Fruit fly (Drosophila melanogaster) whole organism, prepupa: ENCODE data around the gene Klp98A.

ENCODE experiments used
- Blimp-1 ChIP-seq: fragments of 200-800 bp; sonication (Bioruptor generic); optimal IDR thresholded peaks from 3 replicates; lab custom pipeline; 2017; ENCODE audit warnings: missing biosample characterization, missing genetic modification characterization, mild to moderate bottlenecking, moderate library complexity, missing genetic modification reagents
- CG10631 ChIP-seq: fragments of 200-800 bp; sonication (Bioruptor generic); optimal IDR thresholded peaks from 2 replicates; lab custom pipeline; 2016; ENCODE audit warnings: missing biosample characterization, missing genetic modification characterization
- CG10669 ChIP-seq: fragments of 200-800 bp; sonication (Bioruptor generic); optimal IDR thresholded peaks from 3 replicates; lab custom pipeline; 2018; ENCODE audit warnings: missing biosample characterization, mild to moderate bottlenecking, missing genetic modification characterization, moderate library complexity
- CG11294 ChIP-seq: fragments of 200-800 bp; sonication (Bioruptor generic); IDR thresholded peaks from 2 replicates; pipeline ENCODE4 v1.3.6; 2022; ENCODE audit warnings: missing biosample characterization, missing genetic modification characterization
- CG15336 ChIP-seq: fragments of 200-800 bp; sonication (Bioruptor generic); IDR thresholded peaks from 2 replicates; pipeline ENCODE4 v1.3.6; 2022; ENCODE audit warnings: missing biosample characterization, missing genetic modification characterization
- CG1621 ChIP-seq: fragments of 200-800 bp; sonication (Bioruptor generic); optimal IDR thresholded peaks from 3 replicates; lab custom pipeline; 2018; ENCODE audit warnings: missing biosample characterization, mild to moderate bottlenecking, missing genetic modification characterization
- CG16779 ChIP-seq: fragments of 200-800 bp; sonication (Bioruptor generic); optimal IDR thresholded peaks from 3 replicates; lab custom pipeline; 2017; ENCODE audit warnings: missing biosample characterization, mild to moderate bottlenecking, missing genetic modification characterization
- CG3032 ChIP-seq: fragments of 200-800 bp; optimal IDR thresholded peaks from 2 replicates; lab custom pipeline; 2019; ENCODE audit warnings: missing biosample characterization, mild to moderate bottlenecking, missing genetic modification characterization, moderate library complexity
- CG32006 ChIP-seq: fragments of 200-800 bp; sonication (Bioruptor generic); optimal IDR thresholded peaks from 3 replicates; lab custom pipeline; 2017; ENCODE audit warnings: missing biosample characterization, mild to moderate bottlenecking, missing genetic modification characterization
- CG4318 ChIP-seq: fragments of 200-800 bp; sonication (Bioruptor generic); optimal IDR thresholded peaks from 3 replicates; lab custom pipeline; 2017; ENCODE audit warnings: missing biosample characterization, mild to moderate bottlenecking, missing genetic modification characterization
- CG6276 ChIP-seq: fragments of 200-800 bp; sonication (Bioruptor generic); optimal IDR thresholded peaks from 2 replicates; lab custom pipeline; 2017; ENCODE audit warnings: missing biosample characterization, mild to moderate bottlenecking, missing genetic modification characterization
- CG8319 ChIP-seq: fragments of 200-800 bp; sonication (Bioruptor generic); optimal IDR thresholded peaks from 3 replicates; lab custom pipeline; 2016; ENCODE audit warnings: missing biosample characterization, missing genetic modification characterization
- Eip78C ChIP-seq: fragments of 200-800 bp; sonication (Bioruptor generic); peaks from one replicate; lab custom pipeline; 2016; ENCODE audit warnings: missing biosample characterization, missing genetic modification characterization
- Eip93F ChIP-seq: fragments of 200-800 bp; sonication (Bioruptor generic); optimal IDR thresholded peaks from 2 replicates; lab custom pipeline; 2016; ENCODE audit warnings: missing biosample characterization, mild to moderate bottlenecking, missing genetic modification characterization
- Ets21C ChIP-seq: fragments of 200-800 bp; sonication (Bioruptor generic); optimal IDR thresholded peaks from 3 replicates; lab custom pipeline; 2016; ENCODE audit warnings: missing biosample characterization, missing genetic modification characterization
- Ets96B ChIP-seq: fragments of 200-800 bp; optimal IDR thresholded peaks from 2 replicates; lab custom pipeline; 2019; ENCODE audit warnings: missing biosample characterization, mild to moderate bottlenecking, missing genetic modification characterization, moderate library complexity
- Gug ChIP-seq: fragments of 200-800 bp; sonication (Bioruptor generic); IDR thresholded peaks from 2 replicates; pipeline ENCODE4 v1.3.6; 2022; ENCODE audit warnings: missing biosample characterization, missing genetic modification characterization
- Lpt ChIP-seq: fragments of 200-800 bp; sonication (Bioruptor generic); optimal IDR thresholded peaks from 3 replicates; lab custom pipeline; 2016; ENCODE audit warnings: missing biosample characterization, missing genetic modification characterization
- Met ChIP-seq: fragments of 200-800 bp; sonication (Bioruptor generic); optimal IDR thresholded peaks from 3 replicates; lab custom pipeline; 2016; ENCODE audit warnings: missing biosample characterization, missing genetic modification characterization
- acj6 ChIP-seq: fragments of 200-800 bp; sonication (Bioruptor generic); optimal IDR thresholded peaks from 3 replicates; lab custom pipeline; 2016; ENCODE audit warnings: missing biosample characterization, missing genetic modification characterization
- cyc ChIP-seq: fragments of 200-800 bp; sonication (Bioruptor generic); optimal IDR thresholded peaks from 3 replicates; lab custom pipeline; 2016; ENCODE audit warnings: missing biosample characterization, missing genetic modification characterization
- dac ChIP-seq: fragments of 200-800 bp; sonication (Bioruptor generic); optimal IDR thresholded peaks from 2 replicates; lab custom pipeline; 2017; ENCODE audit warnings: missing biosample characterization, mild to moderate bottlenecking, missing genetic modification characterization
- dsx ChIP-seq: fragments of 200-800 bp; optimal IDR thresholded peaks from 3 replicates; lab custom pipeline; 2019; ENCODE audit warnings: missing biosample characterization, mild to moderate bottlenecking, missing genetic modification characterization, moderate library complexity; ENCODE audit not compliant: poor library complexity, severe bottlenecking
- esn ChIP-seq: fragments of 200-800 bp; sonication (Bioruptor generic); optimal IDR thresholded peaks from 2 replicates; lab custom pipeline; 2016; ENCODE audit warnings: missing biosample characterization, mild to moderate bottlenecking, missing genetic modification characterization, moderate library complexity
- fd85E ChIP-seq: fragments of 200-800 bp; sonication (Bioruptor generic); optimal IDR thresholded peaks from 3 replicates; lab custom pipeline; 2016; ENCODE audit warnings: missing biosample characterization, missing genetic modification characterization
- fkh ChIP-seq: fragments of 200-800 bp; sonication (Bioruptor generic); optimal IDR thresholded peaks from 3 replicates; lab custom pipeline; 2017; ENCODE audit warnings: missing biosample characterization, mild to moderate bottlenecking, missing genetic modification characterization, moderate library complexity
- lz ChIP-seq: fragments of 200-800 bp; sonication (Bioruptor generic); optimal IDR thresholded peaks from 3 replicates; lab custom pipeline; 2016; ENCODE audit warnings: missing biosample characterization, missing genetic modification characterization
- svp ChIP-seq: fragments of 200-800 bp; sonication (Bioruptor generic); peaks from one replicate; lab custom pipeline; 2016; ENCODE audit warnings: missing biosample characterization, missing genetic modification characterization
- topi ChIP-seq: fragments of 200-800 bp; sonication (Bioruptor generic); optimal IDR thresholded peaks from 3 replicates; lab custom pipeline; 2016; ENCODE audit warnings: missing biosample characterization, missing genetic modification characterization

Klp98A gene

DNA sequence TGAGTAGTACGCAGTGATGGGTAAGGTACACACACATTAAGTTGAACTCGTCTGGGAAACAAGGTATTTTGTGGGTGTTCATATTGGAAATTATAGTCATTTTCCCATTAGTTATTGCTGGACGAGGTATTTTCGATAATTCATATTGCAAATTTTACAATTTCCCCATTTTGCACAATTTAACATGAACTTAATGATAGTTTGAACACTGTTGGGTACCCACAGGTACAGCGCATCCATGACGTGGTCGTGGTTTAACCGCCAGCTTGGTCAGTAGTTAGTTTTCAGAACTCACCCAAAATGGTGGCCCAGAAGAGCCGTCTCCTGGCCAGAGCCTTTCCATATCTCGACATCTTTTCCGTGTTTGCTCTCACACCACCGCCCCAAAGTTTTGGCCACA lies 16.7 kb downstream of the Klp98A start, which contains the start of gene Gr98b:
TSS of gene Gr98b (plus strand) at position 301 of the 400 bp plus-strand sequence.
- TF ChIP-seq CG6276 (GFP tag; lab: Kevin White, UChicago) = no peak
- TF ChIP-seq CG1621 (tag; lab: Kevin White, UChicago) = no peak
- no peak for TF ChIP-seq CG16779 (tag; lab: Kevin White, UChicago)
- no peak for TF ChIP-seq CG15336 (GFP tag; lab: Robert Waterston, UW)
- no peak for TF ChIP-seq CG4318
- no peak for TF ChIP-seq CG3032 (tag; lab: Kevin White, UChicago)
- TF ChIP-seq CG10631 = no peak
- TF ChIP-seq CG8319 (GFP tag; lab: Kevin White, UChicago) = no peak
- TF ChIP-seq CG32006 (GFP tag; lab: Kevin White, UChicago) = no peak

DNA sequence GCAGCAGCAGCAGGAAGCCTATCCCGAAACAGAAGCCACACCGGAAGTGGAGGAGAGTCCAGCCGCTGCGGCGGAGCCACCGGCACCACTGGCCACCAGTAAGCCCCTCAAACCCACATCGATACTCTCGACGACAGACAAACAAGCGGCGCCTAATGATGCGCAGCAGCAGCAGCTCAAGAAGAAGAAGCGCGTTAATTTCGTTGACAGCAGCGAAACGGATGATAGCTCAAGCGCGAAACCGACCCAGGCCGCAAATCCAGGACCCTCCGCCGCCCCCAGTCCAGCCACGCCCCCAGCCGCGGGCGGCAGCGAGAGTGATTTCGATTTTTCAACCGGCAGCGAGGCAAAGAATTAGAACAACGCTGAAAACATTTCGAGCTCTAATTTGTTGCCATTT lies 25.7 kb downstream of the Klp98A start:
- no peak for TF ChIP-seq Gug (GFP tag; lab: Robert Waterston, UW)
- TF ChIP-seq, all 60 proteins: peak for 0

DNA sequence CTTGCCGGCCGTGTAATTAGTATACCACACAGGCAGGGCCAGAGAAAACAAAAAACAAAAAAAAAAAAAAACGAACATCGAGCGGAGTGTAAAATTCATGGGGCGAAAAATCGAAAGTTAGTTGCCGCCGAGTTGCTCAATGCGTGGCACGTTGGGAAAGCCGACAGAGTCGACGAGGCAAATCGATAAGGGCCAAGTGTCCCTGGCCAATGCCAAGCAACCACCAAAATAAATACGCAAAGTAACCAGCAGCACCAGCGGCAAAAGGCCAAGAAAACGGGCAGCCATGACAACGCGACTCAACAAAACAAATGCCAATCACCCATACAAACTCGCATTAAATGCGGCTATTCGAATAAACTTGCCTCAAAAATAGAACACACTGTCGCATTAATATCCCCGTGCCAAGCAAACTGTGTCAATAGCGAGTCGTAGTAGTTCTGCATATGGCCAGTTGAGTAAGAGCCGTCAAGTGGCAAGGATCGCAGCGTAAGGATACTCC lies 38.5 kb downstream of the Klp98A start, which contains the start of gene CG12885:
TSS of gene CG12885 (plus strand) at position 452 of the 502 bp plus-strand sequence.
- TF ChIP-seq dac = no peak
- no peak for TF ChIP-seq Ets96B (tag; lab: Kevin White, UChicago)
- TF ChIP-seq fd85E = no peak
- no peak for TF ChIP-seq Lpt (GFP tag; lab: Kevin White, UChicago)

DNA sequence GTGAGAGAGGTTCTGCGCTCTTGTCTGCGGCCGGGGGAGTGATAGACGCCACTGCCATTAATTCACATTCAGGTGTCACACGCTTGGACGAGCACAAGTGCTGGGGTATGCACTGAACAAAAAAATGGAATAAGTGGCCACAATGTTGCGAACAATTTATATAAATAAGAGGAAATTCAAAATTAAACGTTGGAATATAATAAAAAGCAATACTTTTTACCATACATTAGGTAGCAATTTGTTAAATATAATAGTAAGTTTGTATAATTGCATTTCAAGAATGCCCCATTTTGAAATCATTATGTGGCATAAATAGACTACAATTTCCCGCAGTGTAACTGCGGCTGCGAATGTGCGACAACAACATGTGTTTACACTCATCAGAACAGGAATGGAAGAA lies 39.1 kb downstream of the Klp98A start:
- TF ChIP-seq svp (peak; percentile 58), acj6 (GFP tag; lab: Kevin White, UChicago) (no peak), CG11294 (GFP tag; lab: Robert Waterston, UW) (no peak)

DNA sequence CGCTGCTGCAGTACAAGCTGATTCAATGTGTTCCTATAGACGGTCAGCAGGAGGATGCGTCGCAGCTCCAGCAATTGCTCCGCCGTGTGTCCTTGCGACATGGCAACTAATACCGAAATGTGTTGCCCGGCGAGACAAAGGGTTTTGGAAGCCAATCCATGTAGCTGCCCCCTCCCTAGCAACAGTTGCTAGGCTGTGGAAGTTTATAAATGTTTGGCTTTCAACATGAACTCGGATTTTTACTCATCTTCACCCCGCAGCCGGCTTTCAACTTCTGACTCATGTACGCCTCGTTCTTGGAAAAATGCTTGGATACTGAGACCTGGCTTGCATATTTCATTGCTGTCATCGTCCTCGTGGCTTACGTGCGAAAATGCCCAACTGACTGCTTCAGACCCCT lies 41.8 kb downstream of the Klp98A start, which contains the start of gene CG13972:
TSS of gene CG13972 (minus strand) at position 101 of the 400 bp plus-strand sequence.
- TF ChIP-seq Ets96B (tag; lab: Kevin White, UChicago) = no peak
- TF ChIP-seq Gug (GFP tag; lab: Robert Waterston, UW) = no peak

DNA sequence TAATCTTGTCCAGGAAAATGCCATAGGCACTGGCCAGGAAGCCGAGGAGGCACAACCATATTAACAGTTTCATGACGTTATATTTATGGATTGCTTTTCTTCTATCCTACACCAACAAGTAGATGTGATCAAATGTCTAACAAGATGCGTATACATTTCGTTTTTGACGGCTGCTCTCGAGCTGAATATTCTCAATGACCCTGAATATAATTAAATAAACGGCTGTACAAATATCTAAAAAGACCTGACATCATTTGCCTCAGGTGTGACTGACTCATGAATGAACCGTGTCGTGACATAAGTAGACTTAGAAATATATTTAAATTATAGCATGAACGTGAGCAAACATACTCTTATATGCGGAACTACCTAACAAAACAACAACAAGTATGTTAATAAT lies 56.1 kb downstream of the Klp98A start, which contains the start of gene CG5402:
TSS of gene CG5402 (minus strand) at position 101 of the 400 bp plus-strand sequence.
- TF ChIP-seq Blimp-1 (GFP tag; lab: Kevin White, UChicago) (no peak), Eip93F (GFP tag; lab: Kevin White, UChicago) (no peak), cyc (GFP tag; lab: Kevin White, UChicago) (no peak), lz (GFP tag; lab: Kevin White, UChicago) (no peak), Ets21C (GFP tag; lab: Kevin White, UChicago) (no peak), esn (no peak), dsx (GFP tag; lab: Kevin White, UChicago) (no peak), CG10669 (GFP tag; lab: Kevin White, UChicago) (no peak), CG11294 (GFP tag; lab: Robert Waterston, UW) (no peak), Eip78C (GFP tag; lab: Kevin White, UChicago) (no peak), topi (GFP tag; lab: Kevin White, UChicago) (no peak), Met (GFP tag; lab: Kevin White, UChicago) (no peak)

DNA sequence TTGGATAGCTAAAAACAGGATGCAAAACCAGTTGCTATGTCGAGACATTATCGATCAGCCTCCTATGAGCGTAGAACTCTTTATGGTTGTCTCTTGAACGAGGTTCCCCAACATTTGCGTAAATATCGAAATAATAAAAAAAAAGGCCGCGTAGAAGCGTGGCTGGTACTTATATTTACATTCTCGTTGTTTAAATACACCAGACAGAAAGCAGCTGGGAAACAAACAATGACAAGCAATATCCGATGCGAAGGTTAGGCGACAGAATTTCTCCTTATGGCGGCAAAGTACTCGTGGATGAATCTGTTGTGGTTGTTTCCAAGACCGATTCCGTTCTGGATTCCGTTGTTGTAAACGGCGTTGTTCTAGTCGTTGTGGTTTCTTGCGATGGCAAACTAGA lies 57.0 kb downstream of the Klp98A start, which contains the start of gene CG43139:
TSS of gene CG43139 (minus strand) at position 88 of the 400 bp plus-strand sequence.
- TF ChIP-seq CG8319 (GFP tag; lab: Kevin White, UChicago) (no peak), fkh (GFP tag; lab: Kevin White, UChicago) (peak; percentile 41)
- TF ChIP-seq, all 60 proteins: peak for 1
